Worm (Caenorhabditis elegans): ENCODE results near the gene ule-4.

DNA sequence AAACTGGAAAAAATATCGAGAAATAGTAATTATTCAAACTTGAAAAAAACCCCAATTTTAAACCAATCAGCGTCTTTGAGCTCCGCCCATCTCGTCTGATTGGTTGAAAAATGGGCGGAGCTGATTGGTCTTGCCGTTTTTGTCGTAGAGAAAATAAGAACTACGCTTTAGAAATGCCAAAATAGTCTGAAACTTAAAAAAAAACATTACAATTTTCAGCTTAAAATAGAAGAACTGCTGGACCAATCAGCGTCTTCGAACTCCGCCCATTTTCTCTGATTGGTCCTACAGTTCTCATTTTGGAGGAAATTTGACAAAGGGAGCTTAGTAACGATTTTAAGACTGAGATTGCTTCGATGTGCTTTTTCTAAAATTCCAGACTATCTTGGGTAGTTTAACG lies 32.0 kb upstream of the ule-4 start:
- no peak for TF ChIP-seq ama-1 (optimal IDR thresholded peaks at IDR 0.05)
- no peak for TF ChIP-seq ceh-34 (tag; optimal IDR thresholded peaks at IDR 0.05)

Data from whole organism, late embryonic.